Fruit fly (Drosophila melanogaster) whole organism, prepupa: ENCODE data around the gene EAChm.

Experiments used
- Blimp-1 ChIP-seq: fragments of 200-800 bp; sonication (Bioruptor generic); optimal IDR thresholded peaks from 3 replicates; lab custom pipeline; 2017; ENCODE audit warnings: missing biosample characterization, missing genetic modification characterization, mild to moderate bottlenecking, moderate library complexity, missing genetic modification reagents
- CG11294 ChIP-seq: fragments of 200-800 bp; sonication (Bioruptor generic); IDR thresholded peaks from 2 replicates; pipeline ENCODE4 v1.3.6; 2022; ENCODE audit warnings: missing biosample characterization, missing genetic modification characterization
- CG11902 ChIP-seq: fragments of 200-800 bp; sonication (Bioruptor generic); optimal IDR thresholded peaks from 3 replicates; lab custom pipeline; 2016; ENCODE audit warnings: missing biosample characterization, missing genetic modification characterization
- CG1621 ChIP-seq: fragments of 200-800 bp; sonication (Bioruptor generic); optimal IDR thresholded peaks from 3 replicates; lab custom pipeline; 2018; ENCODE audit warnings: missing biosample characterization, mild to moderate bottlenecking, missing genetic modification characterization
- CG3032 ChIP-seq: fragments of 200-800 bp; optimal IDR thresholded peaks from 2 replicates; lab custom pipeline; 2019; ENCODE audit warnings: missing biosample characterization, mild to moderate bottlenecking, missing genetic modification characterization, moderate library complexity
- CG32006 ChIP-seq: fragments of 200-800 bp; sonication (Bioruptor generic); optimal IDR thresholded peaks from 3 replicates; lab custom pipeline; 2017; ENCODE audit warnings: missing biosample characterization, mild to moderate bottlenecking, missing genetic modification characterization
- CG34406 ChIP-seq: fragments of 200-800 bp; sonication (Bioruptor generic); optimal IDR thresholded peaks from 3 replicates; lab custom pipeline; 2016; ENCODE audit warnings: missing biosample characterization, missing genetic modification characterization
- CG3919 ChIP-seq: fragments of 200-800 bp; sonication (Bioruptor generic); optimal IDR thresholded peaks from 3 replicates; lab custom pipeline; 2016; ENCODE audit warnings: missing biosample characterization, missing genetic modification characterization
- CG4318 ChIP-seq: fragments of 200-800 bp; sonication (Bioruptor generic); optimal IDR thresholded peaks from 3 replicates; lab custom pipeline; 2017; ENCODE audit warnings: missing biosample characterization, mild to moderate bottlenecking, missing genetic modification characterization
- CG6276 ChIP-seq: fragments of 200-800 bp; sonication (Bioruptor generic); optimal IDR thresholded peaks from 2 replicates; lab custom pipeline; 2017; ENCODE audit warnings: missing biosample characterization, mild to moderate bottlenecking, missing genetic modification characterization
- CG6792 ChIP-seq: fragments of 200-800 bp; sonication (Bioruptor generic); optimal IDR thresholded peaks from 3 replicates; lab custom pipeline; 2016; ENCODE audit warnings: missing biosample characterization, missing genetic modification characterization
- CG7368 ChIP-seq: fragments of 200-800 bp; sonication (Bioruptor generic); optimal IDR thresholded peaks from 3 replicates; lab custom pipeline; 2016; ENCODE audit warnings: missing biosample characterization, missing genetic modification characterization
- CG8119 ChIP-seq: fragments of 200-800 bp; sonication (Bioruptor generic); IDR thresholded peaks from 3 replicates; pipeline ENCODE4 v1.3.6; 2022; ENCODE audit warnings: missing biosample characterization, missing genetic modification characterization
- CG8319 ChIP-seq: fragments of 200-800 bp; sonication (Bioruptor generic); optimal IDR thresholded peaks from 3 replicates; lab custom pipeline; 2016; ENCODE audit warnings: missing biosample characterization, missing genetic modification characterization
- CG8632 ChIP-seq: fragments of 200-800 bp; sonication (Bioruptor generic); optimal IDR thresholded peaks from 3 replicates; lab custom pipeline; 2016; ENCODE audit warnings: missing biosample characterization, missing genetic modification characterization
- CG9139 ChIP-seq: fragments of 200-800 bp; sonication (Bioruptor generic); optimal IDR thresholded peaks from 3 replicates; lab custom pipeline; 2017; ENCODE audit warnings: missing biosample characterization, mild to moderate bottlenecking, missing genetic modification characterization
- Eip78C ChIP-seq: fragments of 200-800 bp; sonication (Bioruptor generic); peaks from one replicate; lab custom pipeline; 2016; ENCODE audit warnings: missing biosample characterization, missing genetic modification characterization
- Eip93F ChIP-seq: fragments of 200-800 bp; sonication (Bioruptor generic); optimal IDR thresholded peaks from 2 replicates; lab custom pipeline; 2016; ENCODE audit warnings: missing biosample characterization, mild to moderate bottlenecking, missing genetic modification characterization
- Ets21C ChIP-seq: fragments of 200-800 bp; sonication (Bioruptor generic); optimal IDR thresholded peaks from 3 replicates; lab custom pipeline; 2016; ENCODE audit warnings: missing biosample characterization, missing genetic modification characterization
- Gug ChIP-seq: fragments of 200-800 bp; sonication (Bioruptor generic); IDR thresholded peaks from 2 replicates; pipeline ENCODE4 v1.3.6; 2022; ENCODE audit warnings: missing biosample characterization, missing genetic modification characterization
- Hr38 ChIP-seq: sonication (Bioruptor generic); optimal IDR thresholded peaks from 2 replicates; lab custom pipeline; 2016; ENCODE audit warnings: missing biosample characterization, missing genetic modification characterization
- Hr39 ChIP-seq: fragments of 200-800 bp; sonication (Bioruptor generic); optimal IDR thresholded peaks from 2 replicates; lab custom pipeline; 2016; ENCODE audit warnings: missing biosample characterization, missing genetic modification characterization
- Hr4 ChIP-seq: fragments of 200-800 bp; sonication (Bioruptor generic); optimal IDR thresholded peaks from 3 replicates; lab custom pipeline; 2016; ENCODE audit warnings: missing biosample characterization, missing genetic modification characterization
- Met ChIP-seq: fragments of 200-800 bp; sonication (Bioruptor generic); optimal IDR thresholded peaks from 3 replicates; lab custom pipeline; 2016; ENCODE audit warnings: missing biosample characterization, missing genetic modification characterization
- Smox ChIP-seq: fragments of 200-800 bp; sonication (Bioruptor generic); optimal IDR thresholded peaks from 3 replicates; lab custom pipeline; 2016; ENCODE audit warnings: missing biosample characterization, missing genetic modification characterization
- Sox102F ChIP-seq: fragments of 200-800 bp; sonication (Bioruptor generic); optimal IDR thresholded peaks from 2 replicates; lab custom pipeline; 2016; ENCODE audit warnings: missing biosample characterization, mild to moderate bottlenecking, missing genetic modification characterization
- Sox14 ChIP-seq: fragments of 200-800 bp; sonication (Bioruptor generic); optimal IDR thresholded peaks from 3 replicates; lab custom pipeline; 2016; ENCODE audit warnings: missing biosample characterization, missing genetic modification characterization
- Sox15 ChIP-seq: fragments of 200-800 bp; sonication (Bioruptor generic); optimal IDR thresholded peaks from 3 replicates; lab custom pipeline; 2016; ENCODE audit warnings: missing biosample characterization, missing genetic modification characterization
- achi ChIP-seq: fragments of 200-800 bp; sonication (Bioruptor generic); optimal IDR thresholded peaks from 3 replicates; lab custom pipeline; 2016; ENCODE audit warnings: missing biosample characterization, missing genetic modification characterization
- cyc ChIP-seq: fragments of 200-800 bp; sonication (Bioruptor generic); optimal IDR thresholded peaks from 3 replicates; lab custom pipeline; 2016; ENCODE audit warnings: missing biosample characterization, missing genetic modification characterization
- dac ChIP-seq: fragments of 200-800 bp; sonication (Bioruptor generic); optimal IDR thresholded peaks from 2 replicates; lab custom pipeline; 2017; ENCODE audit warnings: missing biosample characterization, mild to moderate bottlenecking, missing genetic modification characterization
- dsx ChIP-seq: fragments of 200-800 bp; optimal IDR thresholded peaks from 3 replicates; lab custom pipeline; 2019; ENCODE audit warnings: missing biosample characterization, mild to moderate bottlenecking, missing genetic modification characterization, moderate library complexity; ENCODE audit not compliant: poor library complexity, severe bottlenecking
- esn ChIP-seq: fragments of 200-800 bp; sonication (Bioruptor generic); optimal IDR thresholded peaks from 2 replicates; lab custom pipeline; 2016; ENCODE audit warnings: missing biosample characterization, mild to moderate bottlenecking, missing genetic modification characterization, moderate library complexity
- fd59A ChIP-seq: fragments of 200-800 bp; sonication (Bioruptor generic); optimal IDR thresholded peaks from 2 replicates; lab custom pipeline; 2017; ENCODE audit warnings: missing biosample characterization, mild to moderate bottlenecking, missing genetic modification characterization, missing genetic modification reagents
- fd85E ChIP-seq: fragments of 200-800 bp; sonication (Bioruptor generic); optimal IDR thresholded peaks from 3 replicates; lab custom pipeline; 2016; ENCODE audit warnings: missing biosample characterization, missing genetic modification characterization
- fkh ChIP-seq: fragments of 200-800 bp; sonication (Bioruptor generic); optimal IDR thresholded peaks from 3 replicates; lab custom pipeline; 2017; ENCODE audit warnings: missing biosample characterization, mild to moderate bottlenecking, missing genetic modification characterization, moderate library complexity
- topi ChIP-seq: fragments of 200-800 bp; sonication (Bioruptor generic); optimal IDR thresholded peaks from 3 replicates; lab custom pipeline; 2016; ENCODE audit warnings: missing biosample characterization, missing genetic modification characterization
- vri ChIP-seq: fragments of 200-800 bp; sonication (Bioruptor generic); optimal IDR thresholded peaks from 3 replicates; lab custom pipeline; 2016; ENCODE audit warnings: missing biosample characterization, mild to moderate bottlenecking, missing genetic modification characterization

EAChm gene

DNA sequence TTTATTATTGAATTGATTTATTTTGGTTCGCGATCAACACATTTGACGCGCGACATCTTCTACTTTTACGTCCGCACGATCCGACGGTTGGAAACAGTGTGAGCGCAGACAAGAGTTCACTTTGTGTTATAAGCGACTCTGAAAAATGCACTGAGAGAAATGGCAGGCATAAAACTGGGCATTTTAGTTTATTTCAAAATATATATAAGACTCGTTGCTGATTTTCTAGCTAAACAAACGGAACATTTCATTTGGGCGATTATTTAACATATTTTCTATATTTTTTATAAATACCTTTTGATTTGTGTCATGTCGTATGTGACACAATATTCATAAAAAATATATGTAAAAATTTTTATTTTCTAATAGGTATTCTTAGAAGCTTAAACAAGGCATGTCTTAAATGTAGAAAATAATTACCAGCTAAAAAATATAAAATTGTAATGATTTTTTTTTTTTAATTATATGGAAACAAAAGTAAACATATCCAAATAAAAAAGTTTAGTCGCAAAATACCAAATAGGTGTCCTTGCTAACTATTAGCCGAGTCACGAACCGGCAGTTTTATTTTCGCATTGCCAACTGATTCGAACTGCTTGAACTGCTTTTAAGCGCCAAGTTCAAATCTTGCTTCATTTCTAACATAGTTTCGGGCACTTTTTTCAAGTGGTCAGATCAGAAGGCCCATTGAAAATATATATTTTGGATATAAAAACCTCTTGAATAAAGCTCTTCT is 40.5 kb upstream of the EAChm start, which contains the start of gene Reck (continued):
- TF ChIP-seq CG3032 (tag; lab: Kevin White, UChicago) (peak; percentile 83), Smox (peak; percentile 79), Eip78C (peak; percentile 98), CG8319 (GFP tag; lab: Kevin White, UChicago) (peak; percentile 62), cyc (peak; percentile 68), Met (GFP tag; lab: Kevin White, UChicago) (peak; percentile 85), CG6792 (GFP tag; lab: Kevin White, UChicago) (peak; percentile 74), Ets21C (GFP tag; lab: Kevin White, UChicago) (peak; percentile 48), vri (peak; percentile 76), CG34406 (peak; percentile 83), fd85E (GFP tag; lab: Kevin White, UChicago) (peak; percentile 58), dsx (GFP tag; lab: Kevin White, UChicago) (peak; percentile 83), CG8632 (GFP tag; lab: Kevin White, UChicago) (peak; percentile 83), Blimp-1 (GFP tag; lab: Kevin White, UChicago) (peak; percentile 35), Sox14 (GFP tag; lab: Kevin White, UChicago) (peak; percentile 79), CG11902 (peak; percentile 41), CG9139 (GFP tag; lab: Kevin White, UChicago) (peak; percentile 78), CG7368 (GFP tag; lab: Kevin White, UChicago) (peak; percentile 85), CG1621 (tag; lab: Kevin White, UChicago) (peak; percentile 78), fd59A (GFP tag; lab: Kevin White, UChicago) (peak; percentile 62), dac (GFP tag; lab: Kevin White, UChicago) (peak; percentile 70), Hr39 (GFP tag; lab: Kevin White, UChicago) (peak; percentile 57)

DNA sequence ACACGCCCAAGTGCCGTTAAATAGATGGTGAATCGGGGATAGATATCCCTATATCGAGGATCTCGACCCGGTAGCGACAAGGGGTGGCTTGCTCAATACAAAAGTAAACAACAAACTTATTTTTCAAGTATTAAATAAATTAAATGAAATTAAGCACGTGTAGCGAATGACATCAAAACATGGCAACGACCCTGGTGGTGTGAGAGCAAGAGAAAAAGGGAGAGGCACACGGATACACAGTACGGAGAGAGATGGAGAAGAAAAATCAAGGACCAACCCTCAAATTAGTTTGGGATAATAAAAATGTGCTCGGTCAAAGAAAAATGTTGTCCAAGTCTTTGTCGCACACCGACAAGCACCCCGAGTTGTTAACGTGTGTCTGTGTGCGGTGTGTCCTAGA is 33.6 kb upstream of the EAChm start:
- TF ChIP-seq CG11294 (GFP tag; lab: Robert Waterston, UW) = no peak
- TF ChIP-seq esn (GFP tag; lab: Kevin White, UChicago) = no peak
- TF ChIP-seq CG6276 (GFP tag; lab: Kevin White, UChicago) = no peak
- no peak for TF ChIP-seq Gug (GFP tag; lab: Robert Waterston, UW)
- no peak for TF ChIP-seq topi (GFP tag; lab: Kevin White, UChicago)
- no peak for TF ChIP-seq Eip93F (GFP tag; lab: Kevin White, UChicago)
- TF ChIP-seq Hr38 = no peak
- TF ChIP-seq achi = no peak
- TF ChIP-seq CG8319 (GFP tag; lab: Kevin White, UChicago) = no peak
- no peak for TF ChIP-seq CG6792 (GFP tag; lab: Kevin White, UChicago)
- TF ChIP-seq fkh (GFP tag; lab: Kevin White, UChicago) = no peak
- TF ChIP-seq CG32006 (GFP tag; lab: Kevin White, UChicago) = no peak
- no peak for TF ChIP-seq Sox14 (GFP tag; lab: Kevin White, UChicago)
- no peak for TF ChIP-seq CG4318
- no peak for TF ChIP-seq Sox15
- no peak for TF ChIP-seq Sox102F (GFP tag; lab: Kevin White, UChicago)
- no peak for TF ChIP-seq CG8119 (GFP tag; lab: Robert Waterston, UW)
- no peak for TF ChIP-seq Eip78C
- no peak for TF ChIP-seq CG3919 (GFP tag; lab: Kevin White, UChicago)

DNA sequence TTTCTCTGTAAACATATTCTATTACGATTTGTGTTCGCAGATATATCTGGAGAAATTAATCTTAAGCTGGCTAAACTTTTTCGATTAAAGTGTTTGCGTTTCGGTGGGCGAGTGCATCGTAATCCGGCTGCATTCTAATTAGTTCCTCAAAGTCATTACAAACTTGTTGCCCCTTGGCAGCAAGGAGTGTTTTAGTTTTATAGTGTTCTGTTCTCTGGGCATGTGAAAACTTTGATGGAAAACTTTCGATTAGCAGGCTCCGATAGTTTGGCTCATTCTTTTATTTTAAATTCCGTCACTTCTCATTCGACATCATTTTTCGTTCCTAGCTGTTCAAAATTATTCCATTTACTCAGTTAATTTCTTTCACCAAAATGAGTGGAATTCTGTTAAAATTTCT is 31.4 kb upstream of the EAChm start, which contains the start of gene CG32148:
CG32148 (plus strand) TSS at position 301 of the 400 bp plus-strand sequence.
- no peak for TF ChIP-seq CG6276 (GFP tag; lab: Kevin White, UChicago)
- no peak for TF ChIP-seq CG1621 (tag; lab: Kevin White, UChicago)
- TF ChIP-seq Hr4 = no peak
- TF ChIP-seq achi = no peak
